Worm (Caenorhabditis elegans) whole organism, L2 larva: ENCODE results near the gene K10F12.7.

Experiments
- F13H6.1 ChIP-seq: sonication (generic microtip); optimal IDR thresholded peaks from 2 replicates; lab custom pipeline; 2016; ENCODE audit warnings: missing genetic modification characterization, missing compliant biosample characterization
- ZK546.5 ChIP-seq: sonication (generic microtip); optimal IDR thresholded peaks from 2 replicates; lab custom pipeline; 2017; ENCODE audit warnings: missing biosample characterization, missing genetic modification characterization
- lin-39 ChIP-seq: fragments of 150-350 bp; optimal IDR thresholded peaks from 2 replicates; lab custom pipeline; 2014; ENCODE audit warnings: missing biosample characterization, missing genetic modification reagents, missing genetic modification characterization
- nhr-10 ChIP-seq: sonication (generic microtip); optimal IDR thresholded peaks from 2 replicates; lab custom pipeline; 2017; ENCODE audit warnings: missing biosample characterization, missing genetic modification characterization
- nhr-12 ChIP-seq: fragments of 150-350 bp; optimal IDR thresholded peaks from 2 replicates; lab custom pipeline; 2014; ENCODE audit warnings: missing biosample characterization, missing genetic modification characterization
- nhr-6 ChIP-seq: fragments of 150-350 bp; optimal IDR thresholded peaks from 2 replicates; lab custom pipeline; 2014; ENCODE audit warnings: missing biosample characterization, missing genetic modification characterization
- unc-39 ChIP-seq: fragments of 150-350 bp; optimal IDR thresholded peaks from 2 replicates; lab custom pipeline; 2014; ENCODE audit warnings: missing biosample characterization, missing genetic modification characterization

- TF ChIP-seq unc-39 (tag; lab: Kevin White, UChicago): no peak
- TF ChIP-seq lin-39 (tag; lab: Kevin White, UChicago): no peak
- no peak for TF ChIP-seq nhr-6 (tag; lab: Kevin White, UChicago)
- no peak for TF ChIP-seq F13H6.1 (tag; lab: Kevin White, UChicago)
- TF ChIP-seq nhr-12: no peak
- TF ChIP-seq nhr-10: no peak
- TF ChIP-seq ZK546.5 (tag; lab: Kevin White, UChicago): no peak
Observed at ce11 chrIII:382470-382869, at the start of gene K10F12.7.
